Fruit fly (Drosophila melanogaster) whole organism, pupa: Measurements from ENCODE around the gene mRpL48.
A peak's percentile ranks its signal among the peaks of the same experiment; 100 is the strongest.

Source experiments
- CG10348 ChIP-seq: fragments of 200-800 bp; sonication (Bioruptor generic); IDR thresholded peaks from 2 replicates; pipeline ENCODE4 v1.3.6; 2022; ENCODE audit warnings: missing biosample characterization, missing genetic modification characterization
- CG12605 ChIP-seq: fragments of 200-800 bp; sonication (Bioruptor generic); IDR thresholded peaks from 2 replicates; pipeline ENCODE4 v1.3.6; 2022; ENCODE audit warnings: missing biosample characterization, missing genetic modification characterization
- CG13204 ChIP-seq: fragments of 200-800 bp; sonication (Bioruptor generic); optimal IDR thresholded peaks from 2 replicates; lab custom pipeline; 2018; ENCODE audit warnings: missing biosample characterization, mild to moderate bottlenecking, missing genetic modification characterization, moderate library complexity
- CG14655 ChIP-seq: fragments of 200-800 bp; sonication (Bioruptor generic); optimal IDR thresholded peaks from 3 replicates; lab custom pipeline; 2017; ENCODE audit warnings: mild to moderate bottlenecking, missing biosample characterization, missing genetic modification reagents, missing genetic modification characterization
- CG15710 ChIP-seq: fragments of 200-800 bp; sonication (Bioruptor generic); optimal IDR thresholded peaks from 2 replicates; lab custom pipeline; 2018; ENCODE audit warnings: missing biosample characterization, mild to moderate bottlenecking, missing genetic modification characterization, moderate library complexity
- CG17806 ChIP-seq: fragments of 200-800 bp; sonication (Bioruptor generic); optimal IDR thresholded peaks from 2 replicates; lab custom pipeline; 2018; ENCODE audit warnings: missing biosample characterization, mild to moderate bottlenecking, missing genetic modification characterization, moderate library complexity
- CG32121 ChIP-seq: fragments of 200-800 bp; sonication (Bioruptor generic); IDR thresholded peaks from 2 replicates; pipeline ENCODE4 v1.3.6; 2022; ENCODE audit warnings: missing biosample characterization, missing genetic modification characterization
- CG34367 ChIP-seq: fragments of 200-800 bp; sonication (Bioruptor generic); optimal IDR thresholded peaks from 2 replicates; lab custom pipeline; 2018; ENCODE audit warnings: missing biosample characterization, mild to moderate bottlenecking, missing genetic modification characterization
- CG4496 ChIP-seq: fragments of 200-800 bp; sonication (Bioruptor generic); IDR thresholded peaks from 3 replicates; pipeline ENCODE4 v1.3.6; 2022; ENCODE audit warnings: missing biosample characterization, missing genetic modification characterization
- CG8159 ChIP-seq: fragments of 200-800 bp; sonication (Bioruptor generic); optimal IDR thresholded peaks from 3 replicates; lab custom pipeline; 2018; ENCODE audit warnings: missing biosample characterization, mild to moderate bottlenecking, missing genetic modification characterization, moderate library complexity
- CG8301 ChIP-seq: fragments of 200-800 bp; sonication (Bioruptor generic); optimal IDR thresholded peaks from 2 replicates; lab custom pipeline; 2018; ENCODE audit warnings: missing biosample characterization, mild to moderate bottlenecking, missing genetic modification characterization
- CG9948 ChIP-seq: fragments of 200-800 bp; sonication (Bioruptor generic); optimal IDR thresholded peaks from 2 replicates; lab custom pipeline; 2018; ENCODE audit warnings: missing biosample characterization, mild to moderate bottlenecking, missing genetic modification characterization, moderate library complexity
- D1 ChIP-seq: fragments of 200-800 bp; sonication (Bioruptor generic); optimal IDR thresholded peaks from 2 replicates; lab custom pipeline; 2018; ENCODE audit warnings: missing biosample characterization, mild to moderate bottlenecking, missing genetic modification characterization, moderate library complexity
- EcR ChIP-seq: fragments of 200-800 bp; sonication (Bioruptor generic); optimal IDR thresholded peaks from 3 replicates; lab custom pipeline; 2019; ENCODE audit warnings: missing biosample characterization, missing genetic modification characterization, mild to moderate bottlenecking, moderate library complexity, missing genetic modification reagents
- Ets98B ChIP-seq: fragments of 200-800 bp; sonication (Bioruptor generic); IDR thresholded peaks from 2 replicates; pipeline ENCODE4 v1.3.6; 2022; ENCODE audit warnings: missing biosample characterization, missing genetic modification characterization
- Pif1A ChIP-seq: fragments of 200-800 bp; sonication (Bioruptor generic); optimal IDR thresholded peaks from 3 replicates; lab custom pipeline; 2016; ENCODE audit warnings: missing biosample characterization, missing genetic modification characterization
- Pif1B ChIP-seq: fragments of 200-800 bp; sonication (Bioruptor generic); optimal IDR thresholded peaks from 3 replicates; lab custom pipeline; 2016; ENCODE audit warnings: missing biosample characterization, missing genetic modification characterization
- Snoo ChIP-seq: fragments of 200-800 bp; sonication (Bioruptor generic); optimal IDR thresholded peaks from 3 replicates; lab custom pipeline; 2017; ENCODE audit warnings: missing biosample characterization, mild to moderate bottlenecking, missing genetic modification characterization, inconsistent platforms
- fd96Ca ChIP-seq: fragments of 200-800 bp; sonication (Bioruptor generic); IDR thresholded peaks from 3 replicates; pipeline ENCODE4 v1.3.6; 2022; ENCODE audit warnings: missing biosample characterization, missing genetic modification characterization
- gl ChIP-seq: fragments of 200-800 bp; sonication (Bioruptor generic); optimal IDR thresholded peaks from 2 replicates; lab custom pipeline; 2018; ENCODE audit warnings: missing biosample characterization, mild to moderate bottlenecking, missing genetic modification characterization
- rn ChIP-seq: fragments of 200-800 bp; sonication (Bioruptor generic); IDR thresholded peaks from 2 replicates; pipeline ENCODE4 v1.3.6; 2022; ENCODE audit warnings: missing biosample characterization, missing genetic modification characterization

mRpL48 gene

dm6 chr2L:1738054-1738453 lies 27.8 kb downstream of the mRpL48 start:
- TF ChIP-seq CG14655 = peak; percentile 66
- TF ChIP-seq fd96Ca (GFP tag; lab: Robert Waterston, UW) = no peak
- peak; percentile 75 for TF ChIP-seq CG8301 (tag; lab: Kevin White, UChicago)
- TF ChIP-seq CG4496 (GFP tag; lab: Robert Waterston, UW) = no peak
- no peak for TF ChIP-seq CG13204 (GFP tag; lab: Kevin White, UChicago)
- no peak for TF ChIP-seq CG8159 (tag; lab: Kevin White, UChicago)
- no peak for TF ChIP-seq Ets98B (GFP tag; lab: Robert Waterston, UW)
- no peak for TF ChIP-seq Pif1B (GFP tag; lab: Kevin White, UChicago)
- peak; percentile 21 for TF ChIP-seq CG17806 (tag; lab: Kevin White, UChicago)
- TF ChIP-seq CG9948 = no peak
- no peak for TF ChIP-seq Snoo
- TF ChIP-seq rn (GFP tag; lab: Robert Waterston, UW) = no peak
- TF ChIP-seq EcR = no peak
- no peak for TF ChIP-seq CG12605 (GFP tag; lab: Robert Waterston, UW)
- TF ChIP-seq CG10348 (GFP tag; lab: Robert Waterston, UW) = no peak
- TF ChIP-seq Pif1A (GFP tag; lab: Kevin White, UChicago) = peak; percentile 40
- TF ChIP-seq CG32121 = no peak

dm6 chr2L:1740095-1740494 lies 29.8 kb downstream of the mRpL48 start:
- TF ChIP-seq Pif1A (GFP tag; lab: Kevin White, UChicago) (no peak), CG17806 (tag; lab: Kevin White, UChicago) (no peak), CG12605 (GFP tag; lab: Robert Waterston, UW) (no peak), CG15710 (no peak), rn (GFP tag; lab: Robert Waterston, UW) (no peak), CG14655 (no peak), fd96Ca (GFP tag; lab: Robert Waterston, UW) (no peak), EcR (no peak), CG34367 (no peak), CG9948 (no peak), CG32121 (no peak), gl (tag; lab: Kevin White, UChicago) (no peak), D1 (tag; lab: Kevin White, UChicago) (no peak), CG8159 (tag; lab: Kevin White, UChicago) (no peak), CG10348 (GFP tag; lab: Robert Waterston, UW) (no peak), CG8301 (tag; lab: Kevin White, UChicago) (no peak), Snoo (no peak), CG4496 (GFP tag; lab: Robert Waterston, UW) (no peak)

dm6 chr2L:1743800-1744199 lies 33.5 kb downstream of the mRpL48 start:
- no peak for TF ChIP-seq CG13204 (GFP tag; lab: Kevin White, UChicago)
- no peak for TF ChIP-seq CG15710
- no peak for TF ChIP-seq CG12605 (GFP tag; lab: Robert Waterston, UW)
- TF ChIP-seq CG32121 = no peak
- no peak for TF ChIP-seq EcR
- no peak for TF ChIP-seq Ets98B (GFP tag; lab: Robert Waterston, UW)
- TF ChIP-seq CG4496 (GFP tag; lab: Robert Waterston, UW) = no peak
- no peak for TF ChIP-seq CG14655
- TF ChIP-seq Pif1A (GFP tag; lab: Kevin White, UChicago) = no peak
- TF ChIP-seq CG34367 = no peak
- no peak for TF ChIP-seq CG10348 (GFP tag; lab: Robert Waterston, UW)
- no peak for TF ChIP-seq CG8301 (tag; lab: Kevin White, UChicago)
- TF ChIP-seq CG8159 (tag; lab: Kevin White, UChicago) = no peak
- TF ChIP-seq CG17806 (tag; lab: Kevin White, UChicago) = no peak

- TF ChIP-seq rn (GFP tag; lab: Robert Waterston, UW) = no peak
- no peak for TF ChIP-seq CG4496 (GFP tag; lab: Robert Waterston, UW)
- TF ChIP-seq Pif1B (GFP tag; lab: Kevin White, UChicago) = no peak
- peak; percentile 95 for TF ChIP-seq EcR
Observed at dm6 chr2L:1748410-1748809, 38.1 kb downstream of the mRpL48 start.

- TF ChIP-seq D1 (tag; lab: Kevin White, UChicago) (no peak), CG32121 (no peak), CG17806 (tag; lab: Kevin White, UChicago) (no peak), Snoo (no peak), CG13204 (GFP tag; lab: Kevin White, UChicago) (no peak), CG10348 (GFP tag; lab: Robert Waterston, UW) (no peak), EcR (no peak), CG4496 (GFP tag; lab: Robert Waterston, UW) (no peak), CG9948 (no peak), rn (GFP tag; lab: Robert Waterston, UW) (no peak), CG15710 (no peak), Pif1B (GFP tag; lab: Kevin White, UChicago) (no peak), CG12605 (GFP tag; lab: Robert Waterston, UW) (no peak), Pif1A (GFP tag; lab: Kevin White, UChicago) (no peak), CG8159 (tag; lab: Kevin White, UChicago) (no peak)
Observed at dm6 chr2L:1751953-1752352, 41.7 kb downstream of the mRpL48 start, which contains the start of the genes CG17712 and CG17648. CG17712 (minus strand) TSS chr2L:1752122. CG17648 (plus strand) TSS chr2L:1752308.

dm6 chr2L:1756351-1756750 lies 46.1 kb downstream of the mRpL48 start, which contains the start of gene Gr22f:
Gr22f (minus strand) TSS chr2L:1756451.
- TF ChIP-seq CG17806 (tag; lab: Kevin White, UChicago) (no peak), CG32121 (no peak), CG8301 (tag; lab: Kevin White, UChicago) (no peak), CG34367 (no peak), CG13204 (GFP tag; lab: Kevin White, UChicago) (no peak), Ets98B (GFP tag; lab: Robert Waterston, UW) (no peak), CG4496 (GFP tag; lab: Robert Waterston, UW) (no peak), CG10348 (GFP tag; lab: Robert Waterston, UW) (no peak)
